Fruit fly (Drosophila melanogaster) whole organism, embryonic: Measurements from ENCODE around the gene Srp14.
A peak's percentile ranks its signal among the peaks of the same experiment; 100 is the strongest.

Source experiments
- B-H2 ChIP-seq: fragments of 200-800 bp; sonication (Bioruptor generic); optimal IDR thresholded peaks from 2 replicates; lab custom pipeline; 2018; ENCODE audit warnings: missing biosample characterization, mild to moderate bottlenecking, missing genetic modification characterization
- CG10267 ChIP-seq: fragments of 200-800 bp; sonication (Bioruptor generic); optimal IDR thresholded peaks from 2 replicates; lab custom pipeline; 2018; ENCODE audit warnings: missing biosample characterization, mild to moderate bottlenecking, missing genetic modification characterization, moderate library complexity
- CG10543 ChIP-seq: fragments of 200-800 bp; sonication (Bioruptor generic); optimal IDR thresholded peaks from 3 replicates; lab custom pipeline; 2017; ENCODE audit warnings: missing biosample characterization, mild to moderate bottlenecking, missing genetic modification characterization, moderate library complexity
- CG13287 ChIP-seq: fragments of 200-800 bp; sonication (Bioruptor generic); IDR thresholded peaks from 2 replicates; pipeline ENCODE4 v1.3.6; 2022; ENCODE audit warnings: missing biosample characterization, missing genetic modification characterization; ENCODE audit not compliant: partially characterized antibody
- CG14860 ChIP-seq: fragments of 200-800 bp; sonication (Bioruptor generic); IDR thresholded peaks from 3 replicates; pipeline ENCODE4 v1.3.6; 2022; ENCODE audit warnings: missing biosample characterization, missing genetic modification characterization; ENCODE audit not compliant: partially characterized antibody
- CG2678 ChIP-seq: fragments of 200-800 bp; sonication (Bioruptor generic); optimal IDR thresholded peaks from 3 replicates; lab custom pipeline; 2019; ENCODE audit warnings: missing biosample characterization, mild to moderate bottlenecking, missing genetic modification characterization, moderate library complexity
- CG30403 ChIP-seq: fragments of 200-800 bp; sonication (Bioruptor generic); optimal IDR thresholded peaks from 3 replicates; lab custom pipeline; 2016; ENCODE audit warnings: missing biosample characterization, missing genetic modification characterization
- CG32532 ChIP-seq: fragments of 200-800 bp; sonication (Bioruptor generic); IDR thresholded peaks from 2 replicates; pipeline ENCODE4 v1.3.6; 2022; ENCODE audit warnings: missing biosample characterization, missing genetic modification characterization
- CG33213 ChIP-seq: fragments of 200-800 bp; sonication (Bioruptor generic); optimal IDR thresholded peaks from 3 replicates; lab custom pipeline; 2016; ENCODE audit warnings: missing biosample characterization, missing genetic modification characterization
- CG3995 ChIP-seq: fragments of 200-800 bp; sonication (Bioruptor generic); optimal IDR thresholded peaks from 3 replicates; lab custom pipeline; 2016; ENCODE audit warnings: missing biosample characterization, missing genetic modification characterization
- CG6254 ChIP-seq: fragments of 200-800 bp; sonication (Bioruptor generic); optimal IDR thresholded peaks from 3 replicates; lab custom pipeline; 2017; ENCODE audit warnings: mild to moderate bottlenecking, missing biosample characterization, missing genetic modification reagents, missing genetic modification characterization
- CG7556 ChIP-seq: fragments of 200-800 bp; sonication (Bioruptor generic); optimal IDR thresholded peaks from 2 replicates; lab custom pipeline; 2017; ENCODE audit warnings: missing biosample characterization, mild to moderate bottlenecking, missing genetic modification characterization
- D19A ChIP-seq: fragments of 200-800 bp; optimal IDR thresholded peaks from 3 replicates; lab custom pipeline; 2019; ENCODE audit warnings: missing biosample characterization, mild to moderate bottlenecking, missing genetic modification characterization, moderate library complexity
- Drgx ChIP-seq: fragments of 200-800 bp; sonication (Bioruptor generic); IDR thresholded peaks from 2 replicates; pipeline ENCODE4 v1.3.6; 2022; ENCODE audit warnings: missing biosample characterization, missing genetic modification characterization
- Fer1 ChIP-seq: fragments of 200-800 bp; sonication (Bioruptor generic); optimal IDR thresholded peaks from 2 replicates; lab custom pipeline; 2017; ENCODE audit warnings: missing biosample characterization, mild to moderate bottlenecking, missing genetic modification characterization
- Hand ChIP-seq: fragments of 200-800 bp; sonication (Bioruptor generic); optimal IDR thresholded peaks from 2 replicates; lab custom pipeline; 2017; ENCODE audit warnings: mild to moderate bottlenecking, missing biosample characterization, missing genetic modification reagents, missing genetic modification characterization
- HmgZ ChIP-seq: fragments of 200-800 bp; sonication (Bioruptor generic); optimal IDR thresholded peaks from 2 replicates; lab custom pipeline; 2018; ENCODE audit warnings: missing biosample characterization, mild to moderate bottlenecking, missing genetic modification characterization
- Hmr ChIP-seq: fragments of 200-800 bp; sonication (Bioruptor generic); optimal IDR thresholded peaks from 3 replicates; lab custom pipeline; 2017; ENCODE audit warnings: mild to moderate bottlenecking, missing biosample characterization, missing genetic modification reagents, missing genetic modification characterization
- MBD-R2 ChIP-seq: fragments of 200-800 bp; sonication (Bioruptor generic); IDR thresholded peaks from 2 replicates; pipeline ENCODE4 v1.3.6; 2022; ENCODE audit warnings: missing biosample characterization, missing genetic modification characterization
- Med ChIP-seq: fragments of 200-800 bp; sonication (Bioruptor generic); peaks from one replicate; lab custom pipeline; 2016; ENCODE audit warnings: missing biosample characterization, missing genetic modification characterization, mild to moderate bottlenecking, inconsistent platforms, moderate library complexity
- PHDP ChIP-seq: fragments of 200-800 bp; sonication (Bioruptor generic); optimal IDR thresholded peaks from 3 replicates; lab custom pipeline; 2018; ENCODE audit warnings: missing biosample characterization, mild to moderate bottlenecking, missing genetic modification characterization, moderate library complexity
- Rfx ChIP-seq: fragments of 200-800 bp; sonication (Bioruptor generic); IDR thresholded peaks from 2 replicates; pipeline ENCODE4 v1.3.6; 2022; ENCODE audit warnings: missing biosample characterization, missing genetic modification characterization
- Sox102F ChIP-seq: fragments of 200-800 bp; sonication (Bioruptor generic); optimal IDR thresholded peaks from 2 replicates; lab custom pipeline; 2018; ENCODE audit warnings: missing biosample characterization, mild to moderate bottlenecking, missing genetic modification characterization, moderate library complexity
- Sry-δ ChIP-seq: fragments of 200-800 bp; sonication (Bioruptor generic); optimal IDR thresholded peaks from 2 replicates; lab custom pipeline; 2016; ENCODE audit warnings: missing biosample characterization, missing genetic modification characterization
- Taf1 ChIP-seq: fragments of 200-800 bp; sonication (Bioruptor generic); IDR thresholded peaks from 2 replicates; pipeline ENCODE4 v1.3.6; 2022; ENCODE audit warnings: missing biosample characterization, missing genetic modification characterization
- amos ChIP-seq: fragments of 200-800 bp; sonication (Bioruptor generic); IDR thresholded peaks from 2 replicates; pipeline ENCODE4 v1.3.6; 2022; ENCODE audit warnings: missing biosample characterization, missing genetic modification characterization; ENCODE audit not compliant: partially characterized antibody
- croc ChIP-seq: fragments of 200-800 bp; sonication (Bioruptor generic); conservative IDR thresholded peaks from 3 replicates; pipeline ENCODE4 v1.3.6; 2022; ENCODE audit warnings: missing biosample characterization, missing genetic modification characterization
- cwo ChIP-seq: fragments of 200-800 bp; sonication (Bioruptor generic); optimal IDR thresholded peaks from 3 replicates; lab custom pipeline; 2017; ENCODE audit warnings: missing biosample characterization, missing genetic modification characterization, mild to moderate bottlenecking, moderate library complexity, missing genetic modification reagents
- danr ChIP-seq: fragments of 200-800 bp; sonication (Bioruptor generic); IDR thresholded peaks from 2 replicates; pipeline ENCODE4 v1.3.6; 2022; ENCODE audit warnings: missing biosample characterization, missing genetic modification characterization
- dimm ChIP-seq: fragments of 200-800 bp; sonication (Bioruptor generic); IDR thresholded peaks from 2 replicates; pipeline ENCODE4 v1.3.6; 2022; ENCODE audit warnings: missing biosample characterization, missing genetic modification characterization
- fu2 ChIP-seq: fragments of 200-800 bp; sonication (Bioruptor generic); optimal IDR thresholded peaks from 2 replicates; lab custom pipeline; 2016; ENCODE audit warnings: missing biosample characterization, missing genetic modification characterization
- gce ChIP-seq: fragments of 200-800 bp; sonication (Bioruptor generic); IDR thresholded peaks from 3 replicates; pipeline ENCODE4 v1.3.6; 2022; ENCODE audit warnings: missing biosample characterization, missing genetic modification characterization
- grn ChIP-seq: fragments of 200-800 bp; sonication (Bioruptor generic); optimal IDR thresholded peaks from 3 replicates; lab custom pipeline; 2017; ENCODE audit warnings: missing biosample characterization, missing genetic modification characterization
- gro ChIP-seq: fragments of 200-800 bp; sonication (Bioruptor generic); optimal IDR thresholded peaks from 2 replicates; lab custom pipeline; 2016; ENCODE audit warnings: missing biosample characterization, missing genetic modification characterization
- gsb-n ChIP-seq: fragments of 200-800 bp; sonication (Bioruptor generic); optimal IDR thresholded peaks from 3 replicates; lab custom pipeline; 2018; ENCODE audit warnings: missing biosample characterization, mild to moderate bottlenecking, missing genetic modification characterization
- her ChIP-seq: fragments of 200-800 bp; sonication (Bioruptor generic); optimal IDR thresholded peaks from 2 replicates; lab custom pipeline; 2016; ENCODE audit warnings: missing biosample characterization, missing genetic modification characterization
- jigr1 ChIP-seq: fragments of 200-800 bp; sonication (Bioruptor generic); IDR thresholded peaks from 3 replicates; pipeline ENCODE4 v1.3.6; 2022; ENCODE audit warnings: missing biosample characterization, missing genetic modification characterization
- kay ChIP-seq: fragments of 200-800 bp; sonication (Bioruptor generic); optimal IDR thresholded peaks from 2 replicates; lab custom pipeline; 2016; ENCODE audit warnings: missing biosample characterization, missing genetic modification characterization
- lola ChIP-seq, 3 experiments: fragments of >200 bp in 2 of 3; fragments of 200-800 bp in 1 of 3; sonication (Bioruptor generic) in 1 of 3; optimal IDR thresholded peaks; 2 replicates each; lab custom pipeline; 2017 to 2019; ENCODE audit warnings: missing biosample characterization in 3 of 3, missing genetic modification characterization in 3 of 3, mild to moderate bottlenecking in 1 of 3, moderate library complexity in 1 of 3
- onecut ChIP-seq: fragments of 200-800 bp; sonication (Bioruptor generic); IDR thresholded peaks from 2 replicates; pipeline ENCODE4 v1.3.6; 2022; ENCODE audit warnings: missing biosample characterization, missing genetic modification characterization
- prd ChIP-seq, 3 experiments: fragments of >200 bp in 2 of 3; fragments of 200-800 bp in 1 of 3; sonication (Bioruptor generic) in 1 of 3; optimal IDR thresholded peaks in 2 of 3; IDR thresholded peaks in 1 of 3; 2 replicates in 2 of 3; 3 replicates in 1 of 3; pipeline versions ENCODE4 v1.3.6 to Lab custom; 2017 to 2022; ENCODE audit warnings: missing biosample characterization in 1 of 3, missing genetic modification characterization in 1 of 3
- repo ChIP-seq: fragments of 200-800 bp; sonication (Bioruptor generic); optimal IDR thresholded peaks from 2 replicates; lab custom pipeline; 2016; ENCODE audit warnings: missing biosample characterization, missing genetic modification characterization
- sens ChIP-seq: fragments of 200-800 bp; sonication (Bioruptor generic); peaks from one replicate; lab custom pipeline; 2016; ENCODE audit warnings: missing biosample characterization, missing genetic modification characterization
- sens-2 ChIP-seq: fragments of 200-800 bp; sonication (Bioruptor generic); IDR thresholded peaks from 2 replicates; pipeline ENCODE4 v1.3.6; 2022; ENCODE audit warnings: missing biosample characterization, missing genetic modification characterization
- ttk ChIP-seq: fragments of 200-800 bp; sonication (Bioruptor generic); IDR thresholded peaks from 2 replicates; pipeline ENCODE4 v2.1.2; 2022; ENCODE audit warnings: missing biosample characterization, missing genetic modification characterization
- vfl ChIP-seq: fragments of 200-800 bp; sonication (Bioruptor generic); optimal IDR thresholded peaks from 2 replicates; lab custom pipeline; 2016; ENCODE audit warnings: missing biosample characterization, missing genetic modification characterization
- zen ChIP-seq: fragments of 200-800 bp; sonication (Bioruptor generic); optimal IDR thresholded peaks from 3 replicates; lab custom pipeline; 2018; ENCODE audit warnings: missing biosample characterization, mild to moderate bottlenecking, missing genetic modification characterization, moderate library complexity

The Srp14 gene

dm6 chr3R:20573326-20573725 lies 6.6 kb upstream of the Srp14 start (continued):
- TF ChIP-seq lola (GFP tag; optimal IDR thresholded peaks at IDR 0.05; lab: Kevin White, UChicago) (peak in 1 of 3 experiments; percentile 36), Taf1 (no peak), CG10267 (tag; lab: Kevin White, UChicago) (peak; percentile 9), CG30403 (GFP tag; lab: Kevin White, UChicago) (peak; percentile 25), Sox102F (GFP tag; lab: Kevin White, UChicago) (peak; percentile 14), Sry-δ (GFP tag; lab: Kevin White, UChicago) (no peak), prd (optimal IDR thresholded peaks at IDR 0.05; lab: Kevin White, UChicago) (no peak), prd (GFP tag; IDR thresholded peaks at IDR 0.05; lab: Robert Waterston, UW) (peak; percentile 36; the same call in 2 of the 3 replicates), CG10543 (GFP tag; lab: Kevin White, UChicago) (no peak), CG33213 (GFP tag; lab: Kevin White, UChicago) (no peak), CG7556 (GFP tag; lab: Kevin White, UChicago) (peak; percentile 29), sens-2 (GFP tag; lab: Robert Waterston, UW) (no peak), CG32532 (GFP tag; lab: Robert Waterston, UW) (peak; percentile 25; the same call in 1 of the 2 replicates), jigr1 (GFP tag; lab: Robert Waterston, UW) (no peak), zen (tag; lab: Kevin White, UChicago) (peak; percentile 6), CG6254 (GFP tag; lab: Kevin White, UChicago) (no peak), sens (GFP tag; lab: Kevin White, UChicago) (peak; percentile 76), croc (GFP tag; lab: Robert Waterston, UW) (no peak), D19A (tag; lab: Kevin White, UChicago) (no peak), danr (GFP tag; lab: Robert Waterston, UW) (no peak)

dm6 chr3R:20574535-20574980 lies 5.4 kb upstream of the Srp14 start:
- TF ChIP-seq amos (GFP tag; lab: Robert Waterston, UW) (peak; percentile 39; the same call in 1 of the 2 replicates), Fer1 (peak; percentile 40), dimm (GFP tag; lab: Robert Waterston, UW) (no peak), ttk (GFP tag; lab: Robert Waterston, UW) (no peak), CG7556 (GFP tag; lab: Kevin White, UChicago) (no peak), CG32532 (GFP tag; lab: Robert Waterston, UW) (peak; percentile 52; the same call in 1 of the 2 replicates), grn (peak; percentile 83), MBD-R2 (GFP tag; lab: Robert Waterston, UW) (peak; percentile 30; the same call in 1 of the 2 replicates), PHDP (tag; lab: Kevin White, UChicago) (peak; percentile 42), vfl (GFP tag; lab: Kevin White, UChicago) (peak; percentile 17), Rfx (GFP tag; lab: Robert Waterston, UW) (peak; percentile 15; the same call in 1 of the 2 replicates), zen (tag; lab: Kevin White, UChicago) (peak; percentile 36), gro (GFP tag; lab: Kevin White, UChicago) (peak; percentile 49), Hand (peak; percentile 23), CG13287 (GFP tag; lab: Robert Waterston, UW) (peak; percentile 31; the same call in 1 of the 2 replicates), gce (GFP tag; lab: Robert Waterston, UW) (peak; percentile 45; the same call in 1 of the 3 replicates), HmgZ (tag; lab: Kevin White, UChicago) (peak; percentile 60), repo (peak; percentile 18), Drgx (GFP tag; lab: Robert Waterston, UW) (0 out of 2 replicates have a peak, but pooled peaks have one; percentile 15), Med (GFP tag; lab: Kevin White, UChicago) (peak; percentile 92), CG3995 (GFP tag; lab: Kevin White, UChicago) (peak; percentile 44), gsb-n (tag; lab: Kevin White, UChicago) (no peak), her (GFP tag; lab: Kevin White, UChicago) (peak; percentile 57), kay (GFP tag; lab: Kevin White, UChicago) (peak; percentile 5), CG14860 (GFP tag; lab: Robert Waterston, UW) (no peak), cwo (GFP tag; lab: Kevin White, UChicago) (peak; percentile 20), onecut (GFP tag; lab: Robert Waterston, UW) (peak; percentile 8; the same call in 1 of the 2 replicates), Hmr (GFP tag; lab: Kevin White, UChicago) (peak; percentile 45), fu2 (GFP tag; lab: Kevin White, UChicago) (peak; percentile 32), B-H2 (GFP tag; lab: Kevin White, UChicago) (peak; percentile 71), CG2678 (tag; lab: Kevin White, UChicago) (peak; percentile 38)
